Fruit fly (Drosophila melanogaster) whole organism, prepupa: ENCODE data around the gene CG15019.

Experiments
- CG10669 ChIP-seq: fragments of 200-800 bp; sonication (Bioruptor generic); optimal IDR thresholded peaks from 3 replicates; lab custom pipeline; 2018; ENCODE audit warnings: missing biosample characterization, mild to moderate bottlenecking, missing genetic modification characterization, moderate library complexity
- CG11762 ChIP-seq: fragments of 200-800 bp; sonication (Bioruptor generic); optimal IDR thresholded peaks from 3 replicates; lab custom pipeline; 2016; ENCODE audit warnings: missing biosample characterization, missing genetic modification characterization; ENCODE audit not compliant: insufficient read depth
- CG1621 ChIP-seq: fragments of 200-800 bp; sonication (Bioruptor generic); optimal IDR thresholded peaks from 3 replicates; lab custom pipeline; 2018; ENCODE audit warnings: missing biosample characterization, mild to moderate bottlenecking, missing genetic modification characterization
- CG16779 ChIP-seq: fragments of 200-800 bp; sonication (Bioruptor generic); optimal IDR thresholded peaks from 3 replicates; lab custom pipeline; 2017; ENCODE audit warnings: missing biosample characterization, mild to moderate bottlenecking, missing genetic modification characterization
- CG32006 ChIP-seq: fragments of 200-800 bp; sonication (Bioruptor generic); optimal IDR thresholded peaks from 3 replicates; lab custom pipeline; 2017; ENCODE audit warnings: missing biosample characterization, mild to moderate bottlenecking, missing genetic modification characterization
- CG8632 ChIP-seq: fragments of 200-800 bp; sonication (Bioruptor generic); optimal IDR thresholded peaks from 3 replicates; lab custom pipeline; 2016; ENCODE audit warnings: missing biosample characterization, missing genetic modification characterization
- OdsH ChIP-seq: fragments of 200-800 bp; sonication (Bioruptor generic); optimal IDR thresholded peaks from 3 replicates; lab custom pipeline; 2016; ENCODE audit warnings: missing biosample characterization, missing genetic modification characterization
- acj6 ChIP-seq: fragments of 200-800 bp; sonication (Bioruptor generic); optimal IDR thresholded peaks from 3 replicates; lab custom pipeline; 2016; ENCODE audit warnings: missing biosample characterization, missing genetic modification characterization
- esn ChIP-seq: fragments of 200-800 bp; sonication (Bioruptor generic); optimal IDR thresholded peaks from 2 replicates; lab custom pipeline; 2016; ENCODE audit warnings: missing biosample characterization, mild to moderate bottlenecking, missing genetic modification characterization, moderate library complexity
- fkh ChIP-seq: fragments of 200-800 bp; sonication (Bioruptor generic); optimal IDR thresholded peaks from 3 replicates; lab custom pipeline; 2017; ENCODE audit warnings: missing biosample characterization, mild to moderate bottlenecking, missing genetic modification characterization, moderate library complexity
- net ChIP-seq: fragments of 200-800 bp; sonication (Bioruptor generic); optimal IDR thresholded peaks from 3 replicates; lab custom pipeline; 2016; ENCODE audit warnings: missing biosample characterization, missing genetic modification characterization
- vri ChIP-seq: fragments of 200-800 bp; sonication (Bioruptor generic); optimal IDR thresholded peaks from 3 replicates; lab custom pipeline; 2016; ENCODE audit warnings: missing biosample characterization, mild to moderate bottlenecking, missing genetic modification characterization

- TF ChIP-seq fkh (GFP tag; lab: Kevin White, UChicago) (peak; percentile 56), CG32006 (GFP tag; lab: Kevin White, UChicago) (peak; percentile 76), acj6 (GFP tag; lab: Kevin White, UChicago) (peak; percentile 87), OdsH (GFP tag; lab: Kevin White, UChicago) (peak; percentile 87), CG8632 (peak; percentile 79), CG11762 (GFP tag; lab: Kevin White, UChicago) (no peak), CG1621 (tag; lab: Kevin White, UChicago) (no peak), CG16779 (tag; lab: Kevin White, UChicago) (peak; percentile 39), esn (peak; percentile 85), vri (GFP tag; lab: Kevin White, UChicago) (peak; percentile 66), net (GFP tag; lab: Kevin White, UChicago) (peak; percentile 84), CG10669 (GFP tag; lab: Kevin White, UChicago) (no peak)
Observed at dm6 chr3L:4363887-4364794, 41.7 kb downstream of the CG15019 start, which contains the start of the genes Cip4 and mRpS6.
